Worm (Caenorhabditis elegans) whole organism, L4 larva: ENCODE results near the gene fut-8.

ENCODE experiments used
- D1046.2 ChIP-seq: fragments of 200-800 bp; sonication (Bioruptor generic); IDR thresholded peaks from 2 replicates; pipeline ENCODE4 v1.3.6; 2022; ENCODE audit warnings: missing genetic modification characterization, missing compliant biosample characterization
- F10B5.3 ChIP-seq: sonication (generic microtip); optimal IDR thresholded peaks from 2 replicates; lab custom pipeline; 2016; ENCODE audit warnings: mild to moderate bottlenecking, missing genetic modification characterization, missing compliant biosample characterization
- F26F4.8 ChIP-seq: fragments of 200-800 bp; sonication (Bioruptor generic); conservative IDR thresholded peaks from 2 replicates; pipeline ENCODE4 v1.3.6; 2022; ENCODE audit warnings: missing genetic modification characterization, missing compliant biosample characterization
- Y48G9A.11 ChIP-seq: fragments of 200-800 bp; sonication (Bioruptor generic); IDR thresholded peaks from 2 replicates; pipeline ENCODE4 v1.3.6; 2022; ENCODE audit warnings: missing genetic modification reagents, missing genetic modification characterization, missing compliant biosample characterization
- Y5F2A.4 ChIP-seq: fragments of 200-800 bp; sonication (Bioruptor generic); optimal IDR thresholded peaks from 2 replicates; lab custom pipeline; 2018; ENCODE audit warnings: mild to moderate bottlenecking, missing genetic modification characterization, missing compliant biosample characterization
- Y75B8A.6 ChIP-seq: fragments of 200-800 bp; sonication (Bioruptor generic); IDR thresholded peaks from 2 replicates; pipeline ENCODE4 v1.3.6; 2022; ENCODE audit warnings: missing genetic modification reagents, missing genetic modification characterization, missing compliant biosample characterization
- ZK337.2 ChIP-seq: fragments of 200-800 bp; sonication (Bioruptor generic); IDR thresholded peaks from 2 replicates; pipeline ENCODE4 v1.3.6; 2022; ENCODE audit warnings: missing genetic modification reagents, missing genetic modification characterization, missing compliant biosample characterization
- aha-1 ChIP-seq: fragments of 150-350 bp; peaks from one replicate; lab custom pipeline; 2014; ENCODE audit warnings: missing biosample characterization, missing genetic modification characterization
- arid-1 ChIP-seq: fragments of 200-800 bp; sonication (Bioruptor generic); conservative IDR thresholded peaks from 2 replicates; pipeline ENCODE4 v1.3.6; 2022; ENCODE audit warnings: missing genetic modification reagents, missing genetic modification characterization, missing compliant biosample characterization
- ceh-20 ChIP-seq: fragments of 200-800 bp; sonication (Bioruptor generic); IDR thresholded peaks from 2 replicates; pipeline ENCODE4 v1.3.6; 2022; ENCODE audit warnings: missing genetic modification reagents, missing genetic modification characterization, missing compliant biosample characterization
- daf-8 ChIP-seq: fragments of 200-800 bp; sonication (Bioruptor generic); IDR thresholded peaks from 2 replicates; pipeline ENCODE4 v1.3.6; 2022; ENCODE audit warnings: missing genetic modification characterization, missing compliant biosample characterization
- dmd-9 ChIP-seq: fragments of 200-800 bp; sonication (Bioruptor generic); IDR thresholded peaks from 2 replicates; pipeline ENCODE4 v1.3.6; 2022; ENCODE audit warnings: missing genetic modification reagents, missing genetic modification characterization, missing compliant biosample characterization
- duxl-1 ChIP-seq: sonication (generic microtip); optimal IDR thresholded peaks from 2 replicates; lab custom pipeline; 2016; ENCODE audit warnings: mild to moderate bottlenecking, missing genetic modification characterization, moderate library complexity, missing compliant biosample characterization; ENCODE audit not compliant: poor library complexity
- egl-27 ChIP-seq: sonication (generic microtip); optimal IDR thresholded peaks from 3 replicates; lab custom pipeline; 2017; ENCODE audit warnings: missing biosample characterization, missing genetic modification reagents, missing genetic modification characterization
- egl-43 ChIP-seq: fragments of 200-800 bp; sonication (Bioruptor generic); IDR thresholded peaks from 2 replicates; pipeline ENCODE4 v1.3.6; 2022; ENCODE audit warnings: missing genetic modification reagents, missing genetic modification characterization, missing compliant biosample characterization
- fos-1 ChIP-seq: fragments of 150-350 bp; optimal IDR thresholded peaks from 2 replicates; lab custom pipeline; 2014; ENCODE audit warnings: missing biosample characterization, missing genetic modification characterization
- hlh-11 ChIP-seq: fragments of 200-800 bp; sonication (Bioruptor generic); optimal IDR thresholded peaks from 2 replicates; lab custom pipeline; 2018; ENCODE audit warnings: mild to moderate bottlenecking, missing genetic modification characterization, missing compliant biosample characterization
- hlh-30 ChIP-seq: sonication (generic microtip); optimal IDR thresholded peaks from 2 replicates; lab custom pipeline; 2017; ENCODE audit warnings: antibody characterized with exemption, mild to moderate bottlenecking, missing genetic modification characterization, missing compliant biosample characterization; ENCODE audit not compliant: insufficient read depth
- jun-1 ChIP-seq: fragments of 150-350 bp; optimal IDR thresholded peaks from 2 replicates; lab custom pipeline; 2014; ENCODE audit warnings: missing biosample characterization, missing genetic modification reagents, missing genetic modification characterization
- lim-7 ChIP-seq: fragments of 200-800 bp; sonication (Bioruptor generic); IDR thresholded peaks from 2 replicates; pipeline ENCODE4 v1.3.6; 2022; ENCODE audit warnings: missing genetic modification characterization, missing compliant biosample characterization
- lin-13 ChIP-seq: fragments of 150-350 bp; optimal IDR thresholded peaks from 2 replicates; lab custom pipeline; 2014; ENCODE audit warnings: missing biosample characterization, missing genetic modification reagents, missing genetic modification characterization
- lin-29 ChIP-seq: fragments of 200-800 bp; sonication (Bioruptor generic); IDR thresholded peaks from 2 replicates; pipeline ENCODE4 v1.3.6; 2022; ENCODE audit warnings: missing genetic modification reagents, missing genetic modification characterization, missing compliant biosample characterization
- lir-3 ChIP-seq: sonication (generic microtip); optimal IDR thresholded peaks from 2 replicates; lab custom pipeline; 2016; ENCODE audit warnings: mild to moderate bottlenecking, missing genetic modification characterization, missing compliant biosample characterization
- lsy-2 ChIP-seq, 2 experiments: fragments of 150-350 bp in 1 of 2; sonication (generic microtip) in 1 of 2; optimal IDR thresholded peaks; 2 replicates each; lab custom pipeline; 2014 to 2017; ENCODE audit warnings: missing biosample characterization in 2 of 2, missing genetic modification characterization in 2 of 2
- mdt-29 ChIP-seq: fragments of 200-800 bp; sonication (Bioruptor generic); IDR thresholded peaks from 2 replicates; pipeline ENCODE4 v1.3.6; 2022; ENCODE audit warnings: missing genetic modification reagents, missing genetic modification characterization, missing compliant biosample characterization
- mep-1 ChIP-seq: fragments of 150-350 bp; sonication (generic microtip); optimal IDR thresholded peaks from 3 replicates; lab custom pipeline; 2014; ENCODE audit warnings: missing biosample characterization, missing genetic modification characterization
- mes-2 ChIP-seq: sonication (generic microtip); optimal IDR thresholded peaks from 2 replicates; lab custom pipeline; 2016; ENCODE audit warnings: missing genotype, mild to moderate bottlenecking, missing genetic modification characterization, missing compliant biosample characterization; ENCODE audit not compliant: poor library complexity, severe bottlenecking
- mxl-2 ChIP-seq: fragments of 200-800 bp; sonication (Bioruptor generic); conservative IDR thresholded peaks from 2 replicates; pipeline ENCODE4 v1.3.6; 2022; ENCODE audit warnings: missing genetic modification reagents, missing genetic modification characterization, missing compliant biosample characterization
- nhr-102 ChIP-seq: sonication (generic microtip); optimal IDR thresholded peaks from 2 replicates; lab custom pipeline; 2016; ENCODE audit warnings: mild to moderate bottlenecking, missing genetic modification characterization, moderate library complexity, missing compliant biosample characterization
- nhr-77 ChIP-seq: fragments of 150-350 bp; optimal IDR thresholded peaks from 2 replicates; lab custom pipeline; 2014; ENCODE audit warnings: missing biosample characterization, missing genetic modification characterization
- php-3 ChIP-seq: fragments of 200-800 bp; sonication (Bioruptor generic); IDR thresholded peaks from 2 replicates; pipeline ENCODE4 v1.3.6; 2022; ENCODE audit warnings: missing genetic modification reagents, missing genetic modification characterization, missing compliant biosample characterization
- rbr-2 ChIP-seq: sonication (generic microtip); optimal IDR thresholded peaks from 2 replicates; lab custom pipeline; 2016; ENCODE audit warnings: missing genotype, missing genetic modification characterization, missing compliant biosample characterization
- set-16 ChIP-seq: fragments of 200-800 bp; sonication (Bioruptor generic); IDR thresholded peaks from 2 replicates; pipeline ENCODE4 v1.3.6; 2022; ENCODE audit warnings: missing genetic modification reagents, missing genetic modification characterization, missing compliant biosample characterization
- snpc-1.2 ChIP-seq: fragments of 200-800 bp; sonication (Bioruptor generic); IDR thresholded peaks from 2 replicates; pipeline ENCODE4 v1.3.6; 2022; ENCODE audit warnings: missing genetic modification reagents, missing genetic modification characterization, missing compliant biosample characterization
- spr-3 ChIP-seq: fragments of 200-800 bp; sonication (Bioruptor generic); optimal IDR thresholded peaks from 2 replicates; lab custom pipeline; 2018; ENCODE audit warnings: mild to moderate bottlenecking, missing genetic modification characterization, missing compliant biosample characterization
- unc-39 ChIP-seq: sonication (generic microtip); optimal IDR thresholded peaks from 2 replicates; lab custom pipeline; 2017; ENCODE audit warnings: missing biosample characterization, missing genetic modification characterization
- unc-62 ChIP-seq, 3 experiments: fragments of 150-350 bp in 1 of 3; sonication (generic microtip); optimal IDR thresholded peaks in 2 of 3; peaks in 1 of 3; 1 replicate in 1 of 3; 2 replicates in 2 of 3; lab custom pipeline; 2014 to 2017; ENCODE audit warnings: missing biosample characterization in 3 of 3, missing genetic modification characterization in 3 of 3, missing genetic modification reagents in 3 of 3, missing genotype in 1 of 3
- vab-7 ChIP-seq: fragments of 200-800 bp; sonication (Bioruptor generic); IDR thresholded peaks from 2 replicates; pipeline ENCODE4 v1.3.6; 2022; ENCODE audit warnings: missing genetic modification reagents, missing genetic modification characterization, missing compliant biosample characterization
- zfp-2 ChIP-seq: sonication (generic microtip); optimal IDR thresholded peaks from 2 replicates; lab custom pipeline; 2016; ENCODE audit warnings: mild to moderate bottlenecking, missing genetic modification characterization, missing compliant biosample characterization

fut-8 gene

DNA sequence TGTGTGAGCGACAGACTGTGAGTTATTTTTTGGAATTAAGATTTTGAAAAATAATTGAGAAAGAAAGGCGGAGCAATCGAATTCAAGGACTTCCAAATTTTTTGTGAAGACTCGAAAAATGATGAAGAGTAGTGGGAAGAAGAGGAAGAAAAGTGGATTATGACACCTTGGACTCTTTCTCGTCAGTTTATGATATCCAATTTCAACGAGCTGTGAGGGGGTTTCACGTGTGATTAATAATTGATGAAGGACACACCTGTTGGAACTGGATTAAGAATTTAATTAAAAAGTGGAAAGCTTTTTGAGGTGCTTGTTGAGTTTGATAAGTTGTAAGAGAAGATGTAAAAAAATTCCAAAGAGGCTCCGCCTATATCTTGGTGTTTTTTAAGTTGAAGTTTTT is at the start of gene fut-8:
Gene fut-8, minus strand, starts transcription at position 101 of the 400 bp plus-strand sequence.
- TF ChIP-seq jun-1 (no peak), snpc-1.2 (GFP tag; lab: Robert Waterston, UW) (no peak), lin-29 (GFP tag; lab: Robert Waterston, UW) (no peak), unc-62 (GFP tag; optimal IDR thresholded peaks at IDR 0.05 in 1 of 2; lab: Kevin White, UChicago) (peak in 1 of 2 experiments; percentile 1), unc-62 (tag; optimal IDR thresholded peaks at IDR 0.05; lab: Kevin White, UChicago) (no peak)
- TF ChIP-seq, all 104 proteins: peak for 1

DNA sequence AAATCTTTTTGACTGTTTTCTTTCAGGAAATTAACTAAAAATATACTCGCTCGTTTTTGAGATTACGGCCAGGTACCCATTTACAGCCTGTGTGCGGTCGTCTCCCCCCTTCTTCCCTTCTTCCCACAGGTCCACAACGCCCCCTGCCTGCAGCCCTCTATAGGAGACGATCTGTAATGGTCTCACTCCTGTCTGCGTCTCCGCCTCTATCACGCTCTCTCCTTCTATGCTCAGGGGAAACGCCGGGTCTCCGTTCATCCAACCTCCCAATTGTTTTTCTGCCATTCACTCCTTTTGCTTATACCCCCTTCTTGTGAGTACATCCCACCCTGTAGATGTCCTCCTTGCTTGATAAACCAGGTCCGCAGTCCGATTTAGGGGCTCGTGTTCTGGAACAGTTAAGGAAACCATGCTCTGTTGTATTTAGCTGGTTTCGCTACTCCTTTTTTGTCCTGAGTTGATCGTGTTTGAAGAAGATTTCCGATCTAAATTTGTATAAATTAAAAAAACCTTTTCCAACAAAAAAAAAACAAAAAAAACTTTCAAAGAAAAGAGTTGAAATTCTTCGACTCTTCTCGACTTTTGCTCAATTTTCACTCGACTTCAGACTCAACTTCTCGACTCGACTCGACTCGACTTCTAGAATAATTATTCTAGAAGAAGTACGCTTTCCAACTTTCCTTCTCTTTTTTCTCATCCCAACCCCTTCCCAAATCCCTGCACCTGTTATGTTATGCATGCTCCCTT is 48.3 kb upstream of the fut-8 start, which contains the start of gene F29G9.1:
Gene F29G9.1, plus strand, starts transcription at position 697 of the 747 bp plus-strand sequence.
- peak; percentile 50; the same call in 1 of the 2 replicates for TF ChIP-seq set-16 (GFP tag; lab: Robert Waterston, UW)

DNA sequence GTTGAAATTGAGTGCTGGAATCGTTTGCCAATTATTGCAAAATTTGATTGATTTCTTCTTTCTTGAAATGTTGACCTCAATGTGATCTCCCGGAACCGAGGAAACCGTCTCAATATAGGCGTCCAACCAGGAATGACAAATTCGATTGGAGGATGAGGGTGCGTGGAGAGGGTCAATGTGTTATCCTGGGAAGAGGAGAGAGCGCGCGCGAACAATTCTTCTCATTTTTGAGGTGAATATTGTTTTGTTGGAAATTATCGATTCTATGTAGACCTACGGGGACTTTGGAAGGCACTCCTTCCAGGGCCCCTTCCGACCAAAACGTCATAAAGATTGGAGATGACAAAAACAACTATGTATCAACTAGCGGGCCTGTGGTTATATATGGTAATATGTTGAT is 46.3 kb upstream of the fut-8 start:
- no peak for TF ChIP-seq dmd-9 (GFP tag; lab: Robert Waterston, UW)
- no peak for TF ChIP-seq nhr-102 (tag; lab: Kevin White, UChicago)
- no peak for TF ChIP-seq ceh-20
- TF ChIP-seq daf-8, result no peak
- TF ChIP-seq ZK337.2 (GFP tag; lab: Robert Waterston, UW), result no peak
- TF ChIP-seq F26F4.8, result no peak
- TF ChIP-seq fos-1, result no peak
- no peak for TF ChIP-seq jun-1
- TF ChIP-seq rbr-2 (tag; lab: Kevin White, UChicago), result no peak
- no peak for TF ChIP-seq unc-39 (tag; lab: Kevin White, UChicago)

DNA sequence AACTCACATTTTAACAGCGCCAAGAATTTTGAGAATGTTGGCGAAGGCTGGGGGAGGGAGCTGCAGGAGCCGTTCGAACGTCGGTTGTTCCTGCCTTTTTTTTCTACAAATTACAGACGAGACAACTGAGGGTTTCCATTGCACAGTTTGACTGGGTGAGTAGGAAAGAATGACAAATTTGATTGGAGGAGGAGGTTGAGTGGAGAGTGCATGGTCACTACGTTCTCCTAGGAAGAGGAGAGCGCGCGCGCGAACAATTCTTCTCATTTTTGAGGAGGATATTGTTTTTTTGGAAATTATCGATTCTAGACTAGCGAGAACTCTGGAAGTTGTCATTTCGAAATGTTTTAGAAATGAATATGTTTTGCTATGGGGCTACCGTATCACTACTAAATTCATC is 44.4 kb upstream of the fut-8 start, which contains the start of gene dhs-17:
Gene dhs-17, minus strand, starts transcription at position 101 of the 400 bp plus-strand sequence.
- TF ChIP-seq Y48G9A.11 (GFP tag; lab: Robert Waterston, UW) (no peak), mep-1 (tag; lab: Kevin White, UChicago) (no peak), zfp-2 (no peak), Y5F2A.4 (no peak), duxl-1 (tag; lab: Kevin White, UChicago) (no peak), mdt-29 (GFP tag; lab: Robert Waterston, UW) (no peak), Y75B8A.6 (GFP tag; lab: Robert Waterston, UW) (no peak), lir-3 (tag; lab: Kevin White, UChicago) (no peak), arid-1 (GFP tag; lab: Robert Waterston, UW) (no peak), nhr-77 (tag; lab: Kevin White, UChicago) (no peak), F10B5.3 (tag; lab: Kevin White, UChicago) (no peak), egl-43 (GFP tag; lab: Robert Waterston, UW) (no peak), spr-3 (GFP tag; lab: Kevin White, UChicago) (no peak), lim-7 (no peak), unc-62 (GFP tag; optimal IDR thresholded peaks at IDR 0.05 in 1 of 2; lab: Kevin White, UChicago) (no peak), unc-62 (tag; optimal IDR thresholded peaks at IDR 0.05; lab: Kevin White, UChicago) (no peak), egl-27 (tag; lab: Kevin White, UChicago) (no peak)

- peak in 1 of 2 experiments; percentile 51 for TF ChIP-seq lsy-2 (tag; optimal IDR thresholded peaks at IDR 0.05; lab: Kevin White, UChicago)
- TF ChIP-seq php-3 (GFP tag; lab: Robert Waterston, UW), result no peak
- no peak for TF ChIP-seq F10B5.3 (tag; lab: Kevin White, UChicago)
- TF ChIP-seq hlh-30 (tag; lab: Kevin White, UChicago), result peak; percentile 56
- no peak for TF ChIP-seq mes-2
- peak; percentile 15 for TF ChIP-seq hlh-11
- TF ChIP-seq mep-1 (tag; lab: Kevin White, UChicago), result peak; percentile 19
- no peak for TF ChIP-seq zfp-2
- TF ChIP-seq D1046.2 (GFP tag; lab: Robert Waterston, UW), result no peak
- TF ChIP-seq lim-7, result no peak
- TF ChIP-seq vab-7 (GFP tag; lab: Robert Waterston, UW), result no peak
- TF ChIP-seq lin-13 (GFP tag; lab: Kevin White, UChicago), result no peak
- TF ChIP-seq aha-1, result peak; percentile 4
- TF ChIP-seq mxl-2, result no peak
- TF ChIP-seq, all 104 proteins: peak for 5
These were observed 43.2 kb upstream of the fut-8 start for ce11 chrV:6033512-6033911.
